Fruit fly (Drosophila melanogaster) whole organism: ENCODE data around the gene CG6138.

Experiments used
- CG8478 ChIP-seq: fragments of >200 bp; optimal IDR thresholded peaks from 2 replicates; lab custom pipeline; 2018; ENCODE audit warnings: inconsistent platforms
- Dll ChIP-seq: fragments of >200 bp; optimal IDR thresholded peaks from 2 replicates; lab custom pipeline; 2017
- EcR ChIP-seq, 2 experiments: fragments of >200 bp; optimal IDR thresholded peaks; 2 replicates each; lab custom pipeline; 2017; ENCODE audit warnings: missing biosample characterization in 2 of 2, missing genetic modification characterization in 2 of 2, missing genetic modification reagents in 2 of 2
- pan ChIP-seq: fragments of >200 bp; optimal IDR thresholded peaks from 2 replicates; lab custom pipeline; 2017
- psq ChIP-seq: fragments of >200 bp; optimal IDR thresholded peaks from 2 replicates; lab custom pipeline; 2017
- usp ChIP-seq: fragments of >200 bp; optimal IDR thresholded peaks from 2 replicates; lab custom pipeline; 2017; ENCODE audit warnings: missing biosample characterization, missing genetic modification characterization, mixed read lengths

dm6 chr2L:10528984-10529383, 38.1 kb upstream of the CG6138 start:
- TF ChIP-seq psq (lab: Kevin White, UChicago) (no peak), pan (no peak), Dll (lab: Kevin White, UChicago) (no peak), usp (GFP tag; lab: Kevin White, UChicago) (no peak), CG8478 (lab: Kevin White, UChicago) (no peak), EcR (GFP tag; optimal IDR thresholded peaks at IDR 0.05; lab: Kevin White, UChicago) (no peak)
